Fruit fly (Drosophila melanogaster) whole organism, embryonic: ENCODE results near the gene mRpL35.

Experiments used
- ATbp ChIP-seq: fragments of 200-800 bp; sonication (Bioruptor generic); optimal IDR thresholded peaks from 2 replicates; lab custom pipeline; 2017; ENCODE audit warnings: missing biosample characterization, mild to moderate bottlenecking, missing genetic modification characterization, missing genetic modification reagents
- Asciz ChIP-seq: fragments of 200-800 bp; sonication (Bioruptor generic); optimal IDR thresholded peaks from 2 replicates; lab custom pipeline; 2017; ENCODE audit warnings: missing biosample characterization, mild to moderate bottlenecking, missing genetic modification characterization, missing genetic modification reagents
- B-H2 ChIP-seq: fragments of 200-800 bp; sonication (Bioruptor generic); optimal IDR thresholded peaks from 2 replicates; lab custom pipeline; 2018; ENCODE audit warnings: missing biosample characterization, mild to moderate bottlenecking, missing genetic modification characterization
- BtbVII ChIP-seq: fragments of 200-800 bp; sonication (Bioruptor generic); optimal IDR thresholded peaks from 3 replicates; lab custom pipeline; 2017; ENCODE audit warnings: missing biosample characterization, mild to moderate bottlenecking, missing genetic modification characterization
- CG10431 ChIP-seq: fragments of 200-800 bp; sonication (Bioruptor generic); optimal IDR thresholded peaks from 3 replicates; lab custom pipeline; 2018; ENCODE audit warnings: missing biosample characterization, mild to moderate bottlenecking, missing genetic modification characterization
- CG12391 ChIP-seq: fragments of 200-800 bp; sonication (Bioruptor generic); optimal IDR thresholded peaks from 3 replicates; lab custom pipeline; 2018; ENCODE audit warnings: missing biosample characterization, mild to moderate bottlenecking, missing genetic modification characterization, moderate library complexity
- CG12744 ChIP-seq: fragments of 200-800 bp; sonication (Bioruptor generic); optimal IDR thresholded peaks from 2 replicates; lab custom pipeline; 2016; ENCODE audit warnings: missing biosample characterization, missing genetic modification characterization
- CG1647 ChIP-seq: fragments of 200-800 bp; sonication (Bioruptor generic); optimal IDR thresholded peaks from 3 replicates; lab custom pipeline; 2016; ENCODE audit warnings: missing biosample characterization, missing genetic modification characterization
- CG17186 ChIP-seq: fragments of 200-800 bp; sonication (Bioruptor generic); optimal IDR thresholded peaks from 3 replicates; lab custom pipeline; 2017; ENCODE audit warnings: missing biosample characterization, missing genetic modification reagents, missing genetic modification characterization
- CG17361 ChIP-seq: fragments of 200-800 bp; sonication (Bioruptor generic); IDR thresholded peaks from 3 replicates; pipeline ENCODE4 v1.3.6; 2022; ENCODE audit warnings: missing biosample characterization, missing genetic modification characterization
- CG18262 ChIP-seq: fragments of 200-800 bp; optimal IDR thresholded peaks from 3 replicates; lab custom pipeline; 2019; ENCODE audit warnings: missing biosample characterization, mild to moderate bottlenecking, missing genetic modification characterization, moderate library complexity
- CG18599 ChIP-seq: fragments of 200-800 bp; sonication (Bioruptor generic); optimal IDR thresholded peaks from 3 replicates; lab custom pipeline; 2017; ENCODE audit warnings: missing biosample characterization, missing genetic modification characterization, mild to moderate bottlenecking, moderate library complexity, missing genetic modification reagents
- CG2120 ChIP-seq: fragments of 200-800 bp; sonication (Bioruptor generic); optimal IDR thresholded peaks from 3 replicates; lab custom pipeline; 2016; ENCODE audit warnings: missing biosample characterization, missing genetic modification characterization
- CG30403 ChIP-seq: fragments of 200-800 bp; sonication (Bioruptor generic); optimal IDR thresholded peaks from 3 replicates; lab custom pipeline; 2016; ENCODE audit warnings: missing biosample characterization, missing genetic modification characterization
- CG3065 ChIP-seq: fragments of 200-800 bp; sonication (Bioruptor generic); optimal IDR thresholded peaks from 2 replicates; lab custom pipeline; 2016; ENCODE audit warnings: missing biosample characterization, missing genetic modification characterization
- CG3281 ChIP-seq: fragments of 200-800 bp; sonication (Bioruptor generic); optimal IDR thresholded peaks from 3 replicates; lab custom pipeline; 2017; ENCODE audit warnings: missing biosample characterization, mild to moderate bottlenecking, missing genetic modification characterization
- CG3847 ChIP-seq: fragments of 200-800 bp; sonication (Bioruptor generic); IDR thresholded peaks from 2 replicates; pipeline ENCODE4 v1.3.6; 2022; ENCODE audit warnings: missing biosample characterization, missing genetic modification characterization
- CG3995 ChIP-seq: fragments of 200-800 bp; sonication (Bioruptor generic); optimal IDR thresholded peaks from 3 replicates; lab custom pipeline; 2016; ENCODE audit warnings: missing biosample characterization, missing genetic modification characterization
- CG4707 ChIP-seq: fragments of 200-800 bp; sonication (Bioruptor generic); optimal IDR thresholded peaks from 2 replicates; lab custom pipeline; 2018; ENCODE audit warnings: missing biosample characterization, mild to moderate bottlenecking, missing genetic modification characterization, moderate library complexity
- CG5953 ChIP-seq: fragments of 200-800 bp; sonication (Bioruptor generic); IDR thresholded peaks from 2 replicates; pipeline ENCODE4 v1.3.6; 2022; ENCODE audit warnings: missing biosample characterization, missing genetic modification characterization
- CG8924 ChIP-seq: fragments of 200-800 bp; optimal IDR thresholded peaks from 3 replicates; lab custom pipeline; 2019; ENCODE audit warnings: missing biosample characterization, mild to moderate bottlenecking, missing genetic modification characterization, moderate library complexity
- CG9437 ChIP-seq: fragments of 200-800 bp; sonication (Bioruptor generic); optimal IDR thresholded peaks from 2 replicates; lab custom pipeline; 2018; ENCODE audit warnings: missing biosample characterization, mild to moderate bottlenecking, missing genetic modification characterization
- CG9727 ChIP-seq: fragments of 200-800 bp; sonication (Bioruptor generic); optimal IDR thresholded peaks from 3 replicates; lab custom pipeline; 2017; ENCODE audit warnings: missing biosample characterization, mild to moderate bottlenecking, missing genetic modification characterization
- D19B ChIP-seq: fragments of 200-800 bp; sonication (Bioruptor generic); optimal IDR thresholded peaks from 2 replicates; lab custom pipeline; 2017; ENCODE audit warnings: missing biosample characterization, mild to moderate bottlenecking, missing genetic modification characterization
- Ets65A ChIP-seq: fragments of 200-800 bp; sonication (Bioruptor generic); peaks from one replicate; lab custom pipeline; 2016; ENCODE audit warnings: missing biosample characterization, missing genetic modification characterization
- Hmr ChIP-seq: fragments of 200-800 bp; sonication (Bioruptor generic); optimal IDR thresholded peaks from 3 replicates; lab custom pipeline; 2017; ENCODE audit warnings: mild to moderate bottlenecking, missing biosample characterization, missing genetic modification reagents, missing genetic modification characterization
- Pdp1 ChIP-seq, 2 experiments: fragments of 200-800 bp; sonication (Bioruptor generic); optimal IDR thresholded peaks; 3 replicates each; lab custom pipeline; 2016; ENCODE audit warnings: missing biosample characterization in 2 of 2, missing genetic modification characterization in 2 of 2, mild to moderate bottlenecking in 1 of 2, moderate library complexity in 1 of 2
- Sox100B ChIP-seq: fragments of 200-800 bp; sonication (Bioruptor generic); optimal IDR thresholded peaks from 3 replicates; lab custom pipeline; 2018; ENCODE audit warnings: missing biosample characterization, mild to moderate bottlenecking, missing genetic modification characterization
- ap ChIP-seq: fragments of 200-800 bp; sonication (Bioruptor generic); IDR thresholded peaks from 2 replicates; pipeline ENCODE4 v1.3.6; 2022; ENCODE audit warnings: missing biosample characterization, missing genetic modification characterization
- caup ChIP-seq: fragments of 200-800 bp; sonication (Bioruptor generic); optimal IDR thresholded peaks from 3 replicates; lab custom pipeline; 2017; ENCODE audit warnings: missing biosample characterization, mild to moderate bottlenecking, missing genetic modification characterization, moderate library complexity; ENCODE audit not compliant: severe bottlenecking
- chif ChIP-seq, 2 experiments: fragments of 200-800 bp; sonication (Bioruptor generic); optimal IDR thresholded peaks; 3 replicates each; lab custom pipeline; 2016; ENCODE audit warnings: missing biosample characterization in 2 of 2, missing genetic modification characterization in 2 of 2
- crp ChIP-seq, 2 experiments: fragments of 200-800 bp; sonication (Bioruptor generic); optimal IDR thresholded peaks; 2 replicates in 1 of 2; 3 replicates in 1 of 2; lab custom pipeline; 2017; ENCODE audit warnings: missing biosample characterization in 2 of 2, missing genetic modification characterization in 2 of 2, mild to moderate bottlenecking in 1 of 2, moderate library complexity in 1 of 2
- dati ChIP-seq: fragments of 200-800 bp; sonication (Bioruptor generic); IDR thresholded peaks from 2 replicates; pipeline ENCODE4 v1.3.6; 2022; ENCODE audit warnings: missing biosample characterization, missing genetic modification characterization
- dm ChIP-seq: fragments of 200-800 bp; sonication (Bioruptor generic); optimal IDR thresholded peaks from 3 replicates; lab custom pipeline; 2016; ENCODE audit warnings: missing biosample characterization, missing genetic modification characterization
- en ChIP-seq: fragments of 200-800 bp; sonication (Bioruptor generic); optimal IDR thresholded peaks from 2 replicates; lab custom pipeline; 2016; ENCODE audit warnings: missing biosample characterization, missing genetic modification characterization
- gfzf ChIP-seq: fragments of 200-800 bp; sonication (Bioruptor generic); optimal IDR thresholded peaks from 2 replicates; lab custom pipeline; 2016; ENCODE audit warnings: missing biosample characterization, mild to moderate bottlenecking, missing genetic modification characterization, moderate library complexity
- gsb ChIP-seq: fragments of 200-800 bp; sonication (Bioruptor generic); IDR thresholded peaks from 2 replicates; pipeline ENCODE4 v1.3.6; 2022; ENCODE audit warnings: missing biosample characterization, missing genetic modification characterization
- h ChIP-seq: fragments of >200 bp; optimal IDR thresholded peaks from 2 replicates; lab custom pipeline; 2017
- kay ChIP-seq: fragments of 200-800 bp; sonication (Bioruptor generic); optimal IDR thresholded peaks from 2 replicates; lab custom pipeline; 2016; ENCODE audit warnings: missing biosample characterization, missing genetic modification characterization
- ken ChIP-seq: fragments of 200-800 bp; sonication (Bioruptor generic); IDR thresholded peaks from 3 replicates; pipeline ENCODE4 v1.3.6; 2022; ENCODE audit warnings: missing biosample characterization, missing genetic modification characterization
- klu ChIP-seq: fragments of 200-800 bp; sonication (Bioruptor generic); IDR thresholded peaks from 2 replicates; pipeline ENCODE4 v1.3.6; 2022; ENCODE audit warnings: missing biosample characterization, missing genetic modification characterization
- nau ChIP-seq: fragments of 200-800 bp; sonication (Bioruptor generic); optimal IDR thresholded peaks from 3 replicates; lab custom pipeline; 2017; ENCODE audit warnings: missing biosample characterization, mild to moderate bottlenecking, missing genetic modification characterization, missing genetic modification reagents
- p53 ChIP-seq: fragments of 200-800 bp; sonication (Bioruptor generic); optimal IDR thresholded peaks from 2 replicates; lab custom pipeline; 2016; ENCODE audit warnings: missing biosample characterization, missing genetic modification characterization
- phol ChIP-seq: fragments of 200-800 bp; sonication (Bioruptor generic); optimal IDR thresholded peaks from 3 replicates; lab custom pipeline; 2018; ENCODE audit warnings: missing biosample characterization, mild to moderate bottlenecking, missing genetic modification characterization, moderate library complexity
- pita ChIP-seq: fragments of 200-800 bp; sonication (Bioruptor generic); optimal IDR thresholded peaks from 2 replicates; lab custom pipeline; 2017; ENCODE audit warnings: missing biosample characterization, mild to moderate bottlenecking, missing genetic modification characterization
- sd ChIP-seq: fragments of 200-800 bp; sonication (Bioruptor generic); optimal IDR thresholded peaks from 3 replicates; lab custom pipeline; 2018; ENCODE audit warnings: missing biosample characterization, mild to moderate bottlenecking, missing genetic modification characterization, moderate library complexity
- shn ChIP-seq: fragments of 200-800 bp; sonication (Bioruptor generic); optimal IDR thresholded peaks from 3 replicates; lab custom pipeline; 2016; ENCODE audit warnings: missing biosample characterization, missing genetic modification characterization
- sna ChIP-seq: fragments of 200-800 bp; sonication (Bioruptor generic); IDR thresholded peaks from 2 replicates; pipeline ENCODE4 v1.3.6; 2022; ENCODE audit warnings: missing biosample characterization, missing genetic modification characterization; ENCODE audit not compliant: partially characterized antibody
- sqz ChIP-seq: fragments of 200-800 bp; sonication (Bioruptor generic); optimal IDR thresholded peaks from 3 replicates; lab custom pipeline; 2018; ENCODE audit warnings: missing biosample characterization, mild to moderate bottlenecking, missing genetic modification characterization
- trem ChIP-seq: fragments of 200-800 bp; optimal IDR thresholded peaks from 3 replicates; lab custom pipeline; 2019; ENCODE audit warnings: missing biosample characterization, mild to moderate bottlenecking, missing genetic modification characterization, moderate library complexity

Gene mRpL35

dm6 chr3R:22041625-22042282 lies 18.4 kb downstream of the mRpL35 start, which contains the start of gene how (continued):
- TF ChIP-seq CG3281 (GFP tag; lab: Kevin White, UChicago): peak; percentile 47
- no peak for TF ChIP-seq CG3065 (GFP tag; lab: Kevin White, UChicago)
- no peak for TF ChIP-seq CG1647
- no peak for TF ChIP-seq gsb (GFP tag; lab: Robert Waterston, UW)
- peak; percentile 36 for TF ChIP-seq CG10431 (GFP tag; lab: Kevin White, UChicago)
- peak; percentile 48 for TF ChIP-seq CG18262 (tag; lab: Kevin White, UChicago)
- no peak for TF ChIP-seq CG4707 (GFP tag; lab: Kevin White, UChicago)
- peak; percentile 31 for TF ChIP-seq CG18599 (GFP tag; lab: Kevin White, UChicago)
- TF ChIP-seq sna (GFP tag; lab: Robert Waterston, UW): no peak
- TF ChIP-seq sd (tag; lab: Kevin White, UChicago): peak; percentile 42
- peak; percentile 4 for TF ChIP-seq CG9437 (GFP tag; lab: Kevin White, UChicago)
- peak; percentile 41 for TF ChIP-seq kay
- peak; percentile 46 for TF ChIP-seq phol
- TF ChIP-seq CG9727 (GFP tag; lab: Kevin White, UChicago): peak; percentile 44
- TF ChIP-seq dm (GFP tag; lab: Kevin White, UChicago): no peak
- no peak for TF ChIP-seq CG12744 (GFP tag; lab: Kevin White, UChicago)
- TF ChIP-seq CG5953 (GFP tag; lab: Robert Waterston, UW): no peak
- peak; percentile 9 for TF ChIP-seq Asciz (GFP tag; lab: Kevin White, UChicago)
- TF ChIP-seq en (GFP tag; lab: Kevin White, UChicago): no peak
- no peak for TF ChIP-seq dati (GFP tag; lab: Robert Waterston, UW)
- no peak for TF ChIP-seq BtbVII (GFP tag; lab: Kevin White, UChicago)
- TF ChIP-seq klu (GFP tag; lab: Robert Waterston, UW): no peak
- peak; percentile 24 for TF ChIP-seq nau (GFP tag; lab: Kevin White, UChicago)
- peak; percentile 32 to 33 for TF ChIP-seq Pdp1 (GFP tag; optimal IDR thresholded peaks at IDR 0.05; lab: Kevin White, UChicago)
- peak; percentile 30 for TF ChIP-seq gfzf
- TF ChIP-seq ken (GFP tag; lab: Robert Waterston, UW): no peak
- TF ChIP-seq D19B (GFP tag; lab: Kevin White, UChicago): no peak
- TF ChIP-seq shn: peak; percentile 11
- no peak for TF ChIP-seq pita (GFP tag; lab: Kevin White, UChicago)
- peak; percentile 60 for TF ChIP-seq trem (tag; lab: Kevin White, UChicago)
- TF ChIP-seq Hmr (GFP tag; lab: Kevin White, UChicago): peak; percentile 10
- no peak for TF ChIP-seq CG3995 (GFP tag; lab: Kevin White, UChicago)
- TF ChIP-seq h: no peak
- TF ChIP-seq sqz: peak; percentile 43
- peak; percentile 20 for TF ChIP-seq Sox100B (GFP tag; lab: Kevin White, UChicago)
- peak; percentile 84 for TF ChIP-seq CG17186 (GFP tag; lab: Kevin White, UChicago)
- no peak for TF ChIP-seq caup
- peak in 1 of 2 experiments; percentile 45 for TF ChIP-seq chif (GFP tag; optimal IDR thresholded peaks at IDR 0.05; lab: Kevin White, UChicago)
- TF ChIP-seq CG30403: peak; percentile 26
- peak; percentile 67 for TF ChIP-seq CG3847 (GFP tag; lab: Robert Waterston, UW)
- no peak for TF ChIP-seq p53 (GFP tag; lab: Kevin White, UChicago)
- TF ChIP-seq Ets65A: peak; percentile 79
- TF ChIP-seq CG12391: no peak
- TF ChIP-seq CG2120 (GFP tag; lab: Kevin White, UChicago): peak; percentile 26
- TF ChIP-seq CG8924 (tag; lab: Kevin White, UChicago): no peak
- no peak for TF ChIP-seq ap (GFP tag; lab: Robert Waterston, UW)
- TF ChIP-seq crp (GFP tag; optimal IDR thresholded peaks at IDR 0.05; lab: Kevin White, UChicago): peak in 1 of 2 experiments; percentile 45
- TF ChIP-seq ATbp (GFP tag; lab: Kevin White, UChicago): no peak
- TF ChIP-seq CG17361 (GFP tag; lab: Robert Waterston, UW): 0 out of 3 replicates have a peak, but pooled peaks have one; percentile 24
- TF ChIP-seq B-H2: no peak
